Worm (Caenorhabditis elegans) whole organism, young adult: ENCODE results near the gene C25F6.6.

Source experiments
- B0019.2 ChIP-seq: fragments of 200-800 bp; sonication (Bioruptor generic); conservative IDR thresholded peaks from 2 replicates; pipeline ENCODE4 v1.3.6; 2022; ENCODE audit warnings: missing genetic modification reagents, missing genetic modification characterization, missing compliant biosample characterization
- B0336.3 ChIP-seq: fragments of 200-800 bp; sonication (Bioruptor generic); IDR thresholded peaks from 2 replicates; pipeline ENCODE4 v1.3.6; 2022; ENCODE audit warnings: missing genetic modification characterization, missing compliant biosample characterization
- C06A6.2 ChIP-seq: fragments of 200-800 bp; sonication (Bioruptor generic); conservative IDR thresholded peaks from 2 replicates; pipeline ENCODE4 v1.3.6; 2022; ENCODE audit warnings: missing genetic modification characterization, missing compliant biosample characterization
- C17E4.6 ChIP-seq: fragments of 200-800 bp; sonication (Bioruptor generic); IDR thresholded peaks from 2 replicates; pipeline ENCODE4 v1.3.6; 2022; ENCODE audit warnings: missing genetic modification reagents, missing genetic modification characterization, missing compliant biosample characterization
- D2030.7 ChIP-seq: fragments of 200-800 bp; sonication (Bioruptor generic); IDR thresholded peaks from 2 replicates; pipeline ENCODE4 v1.3.6; 2022; ENCODE audit warnings: missing genetic modification reagents, missing genetic modification characterization, missing compliant biosample characterization
- F22D6.2 ChIP-seq: sonication (generic microtip); optimal IDR thresholded peaks from 2 replicates; lab custom pipeline; 2016; ENCODE audit warnings: mild to moderate bottlenecking, missing genetic modification characterization, missing compliant biosample characterization
- F39B2.1 ChIP-seq: fragments of 200-800 bp; sonication (Bioruptor generic); IDR thresholded peaks from 2 replicates; pipeline ENCODE4 v1.3.6; 2022; ENCODE audit warnings: missing genetic modification reagents, missing genetic modification characterization, missing compliant biosample characterization
- F55B11.4 ChIP-seq: sonication (generic microtip); optimal IDR thresholded peaks from 2 replicates; lab custom pipeline; 2016; ENCODE audit warnings: missing compliant biosample characterization, missing genetic modification characterization, borderline replicate concordance; ENCODE audit not compliant: insufficient read depth
- K12H6.12 ChIP-seq: fragments of 200-800 bp; sonication (Bioruptor generic); optimal IDR thresholded peaks from 2 replicates; lab custom pipeline; 2018; ENCODE audit warnings: mild to moderate bottlenecking, missing genetic modification characterization, missing compliant biosample characterization
- Y79H2A.3 ChIP-seq: fragments of 200-800 bp; sonication (Bioruptor generic); conservative IDR thresholded peaks from 2 replicates; pipeline ENCODE4 v1.3.6; 2022; ENCODE audit warnings: missing genetic modification reagents, missing genetic modification characterization, missing compliant biosample characterization
- athp-1 ChIP-seq: sonication (generic microtip); optimal IDR thresholded peaks from 2 replicates; lab custom pipeline; 2017; ENCODE audit warnings: mild to moderate bottlenecking, missing genetic modification characterization, missing compliant biosample characterization
- bed-2 ChIP-seq: fragments of 200-800 bp; sonication (Bioruptor generic); IDR thresholded peaks from 2 replicates; pipeline ENCODE4 v1.3.6; 2022; ENCODE audit warnings: missing genetic modification reagents, missing genetic modification characterization, missing compliant biosample characterization
- ccch-3 ChIP-seq: fragments of 200-800 bp; sonication (Bioruptor generic); optimal IDR thresholded peaks from 2 replicates; lab custom pipeline; 2018; ENCODE audit warnings: mild to moderate bottlenecking, missing genetic modification characterization, missing compliant biosample characterization
- ceh-27 ChIP-seq: fragments of 200-800 bp; sonication (Bioruptor generic); optimal IDR thresholded peaks from 2 replicates; lab custom pipeline; 2018; ENCODE audit warnings: mild to moderate bottlenecking, missing genetic modification characterization, moderate library complexity, missing compliant biosample characterization
- ceh-79 ChIP-seq: sonication (generic microtip); optimal IDR thresholded peaks from 2 replicates; lab custom pipeline; 2017; ENCODE audit warnings: mild to moderate bottlenecking, missing genetic modification characterization, missing compliant biosample characterization
- die-1 ChIP-seq: sonication (generic microtip); optimal IDR thresholded peaks from 2 replicates; lab custom pipeline; 2016; ENCODE audit warnings: missing genotype, mild to moderate bottlenecking, missing genetic modification characterization, missing compliant biosample characterization
- dox-1 ChIP-seq: fragments of 200-800 bp; sonication (Bioruptor generic); IDR thresholded peaks from 2 replicates; pipeline ENCODE4 v1.3.6; 2022; ENCODE audit warnings: missing genetic modification reagents, missing genetic modification characterization, missing compliant biosample characterization
- ekl-4 ChIP-seq: fragments of 200-800 bp; sonication (Bioruptor generic); IDR thresholded peaks from 2 replicates; pipeline ENCODE4 v1.3.6; 2022; ENCODE audit warnings: missing genetic modification reagents, missing genetic modification characterization, missing compliant biosample characterization
- ets-4 ChIP-seq: fragments of 200-800 bp; sonication (Bioruptor generic); optimal IDR thresholded peaks from 2 replicates; lab custom pipeline; 2018; ENCODE audit warnings: mild to moderate bottlenecking, missing genetic modification characterization, missing compliant biosample characterization
- hlh-12 ChIP-seq: sonication (generic microtip); optimal IDR thresholded peaks from 2 replicates; lab custom pipeline; 2016; ENCODE audit warnings: missing genetic modification characterization, missing compliant biosample characterization
- hlh-26 ChIP-seq: fragments of 200-800 bp; sonication (Bioruptor generic); conservative IDR thresholded peaks from 2 replicates; pipeline ENCODE4 v1.3.6; 2022; ENCODE audit warnings: missing genetic modification reagents, missing genetic modification characterization, missing compliant biosample characterization
- hmg-1.2 ChIP-seq: fragments of 200-800 bp; sonication (Bioruptor generic); IDR thresholded peaks from 2 replicates; pipeline ENCODE4 v1.3.6; 2022; ENCODE audit warnings: missing genetic modification reagents, missing genetic modification characterization, missing compliant biosample characterization
- hmg-20 ChIP-seq: fragments of 200-800 bp; sonication (Bioruptor generic); IDR thresholded peaks from 2 replicates; pipeline ENCODE4 v1.3.6; 2022; ENCODE audit warnings: missing genetic modification reagents, missing genetic modification characterization, missing compliant biosample characterization
- let-526 ChIP-seq: fragments of 200-800 bp; sonication (Bioruptor generic); IDR thresholded peaks from 2 replicates; pipeline ENCODE4 v1.3.6; 2022; ENCODE audit warnings: missing genetic modification reagents, missing genetic modification characterization, missing compliant biosample characterization
- let-607 ChIP-seq, 2 experiments: fragments of 200-800 bp in 1 of 2; sonication (Bioruptor generic) in 1 of 2; sonication (generic microtip) in 1 of 2; optimal IDR thresholded peaks; 2 replicates each; lab custom pipeline; 2016 to 2018; ENCODE audit warnings: mild to moderate bottlenecking in 2 of 2, missing compliant biosample characterization in 2 of 2, missing genetic modification characterization in 2 of 2, moderate library complexity in 2 of 2, missing genotype in 1 of 2
- lin-40 ChIP-seq: sonication (generic microtip); optimal IDR thresholded peaks from 2 replicates; lab custom pipeline; 2016; ENCODE audit warnings: missing genetic modification characterization, mild to moderate bottlenecking, missing compliant biosample characterization, missing genotype, missing genetic modification reagents
- lir-1 ChIP-seq: fragments of 200-800 bp; sonication (Bioruptor generic); conservative IDR thresholded peaks from 2 replicates; pipeline ENCODE4 v1.3.6; 2022; ENCODE audit warnings: missing genetic modification reagents, missing genetic modification characterization, missing compliant biosample characterization
- lsl-1 ChIP-seq: fragments of 200-800 bp; sonication (Bioruptor generic); optimal IDR thresholded peaks from 2 replicates; lab custom pipeline; 2018; ENCODE audit warnings: mild to moderate bottlenecking, missing genetic modification characterization, moderate library complexity, missing compliant biosample characterization
- madf-10 ChIP-seq: sonication (generic microtip); optimal IDR thresholded peaks from 2 replicates; lab custom pipeline; 2016; ENCODE audit warnings: mild to moderate bottlenecking, missing genetic modification characterization, missing compliant biosample characterization
- mel-28 ChIP-seq: sonication (generic microtip); optimal IDR thresholded peaks from 2 replicates; lab custom pipeline; 2016; ENCODE audit warnings: borderline replicate concordance, mild to moderate bottlenecking, missing genetic modification characterization, missing compliant biosample characterization
- nfyb-1 ChIP-seq: fragments of 200-800 bp; sonication (Bioruptor generic); IDR thresholded peaks from 2 replicates; pipeline ENCODE4 v1.3.6; 2022; ENCODE audit warnings: missing genetic modification reagents, missing genetic modification characterization, missing compliant biosample characterization
- pbrm-1 ChIP-seq: fragments of 200-800 bp; sonication (Bioruptor generic); IDR thresholded peaks from 2 replicates; pipeline ENCODE4 v1.3.6; 2022; ENCODE audit warnings: missing genetic modification reagents, missing genetic modification characterization, missing compliant biosample characterization
- pha-4 ChIP-seq: fragments of 150-350 bp; sonication (generic microtip); optimal IDR thresholded peaks from 2 replicates; lab custom pipeline; 2014; ENCODE audit warnings: missing biosample characterization, missing genetic modification reagents, missing genetic modification characterization
- rec-8 ChIP-seq, 2 experiments: sonication (generic microtip); optimal IDR thresholded peaks; 2 replicates each; lab custom pipeline; 2016; ENCODE audit warnings: mild to moderate bottlenecking in 2 of 2, missing genetic modification characterization in 2 of 2, missing genetic modification reagents in 2 of 2, missing genotype in 2 of 2, missing biosample characterization in 1 of 2, missing compliant biosample characterization in 1 of 2, moderate library complexity in 1 of 2
- repo-1 ChIP-seq: sonication (generic microtip); optimal IDR thresholded peaks from 2 replicates; lab custom pipeline; 2017; ENCODE audit warnings: mild to moderate bottlenecking, missing genetic modification characterization, missing compliant biosample characterization
- sdz-38 ChIP-seq: sonication (generic microtip); optimal IDR thresholded peaks from 2 replicates; lab custom pipeline; 2016; ENCODE audit warnings: missing genotype, missing genetic modification characterization, missing compliant biosample characterization
- snpc-1.1 ChIP-seq: sonication (generic microtip); optimal IDR thresholded peaks from 2 replicates; lab custom pipeline; 2017; ENCODE audit warnings: missing genetic modification characterization, mild to moderate bottlenecking, missing compliant biosample characterization, antibody characterized with exemption, moderate library complexity, missing genotype, missing genetic modification reagents; ENCODE audit not compliant: insufficient read depth
- sptf-2 ChIP-seq: fragments of 200-800 bp; sonication (Bioruptor generic); optimal IDR thresholded peaks from 2 replicates; lab custom pipeline; 2018; ENCODE audit warnings: mild to moderate bottlenecking, missing genetic modification characterization, missing compliant biosample characterization
- tbx-9 ChIP-seq: sonication (generic microtip); optimal IDR thresholded peaks from 2 replicates; lab custom pipeline; 2016; ENCODE audit warnings: borderline replicate concordance, missing genetic modification characterization, inconsistent platforms, missing compliant biosample characterization
- unc-62 ChIP-seq: fragments of 150-350 bp; optimal IDR thresholded peaks from 2 replicates; lab custom pipeline; 2014; ENCODE audit warnings: missing biosample characterization, missing genetic modification reagents, missing genetic modification characterization
- zfh-2 ChIP-seq: fragments of 200-800 bp; sonication (Bioruptor generic); conservative IDR thresholded peaks from 2 replicates; pipeline ENCODE4 v1.3.6; 2022; ENCODE audit warnings: missing genetic modification reagents, missing genetic modification characterization, missing compliant biosample characterization
- zim-3 ChIP-seq: sonication (generic microtip); optimal IDR thresholded peaks from 2 replicates; lab custom pipeline; 2017; ENCODE audit warnings: mild to moderate bottlenecking, missing genetic modification characterization, moderate library complexity, missing compliant biosample characterization
- ztf-22 ChIP-seq: fragments of 200-800 bp; sonication (Bioruptor generic); optimal IDR thresholded peaks from 2 replicates; lab custom pipeline; 2018; ENCODE audit warnings: mild to moderate bottlenecking, missing genetic modification characterization, moderate library complexity, missing compliant biosample characterization
- ztf-25 ChIP-seq: fragments of 200-800 bp; sonication (Bioruptor generic); IDR thresholded peaks from 2 replicates; pipeline ENCODE4 v1.3.6; 2022; ENCODE audit warnings: missing genetic modification reagents, missing genetic modification characterization, missing compliant biosample characterization

The C25F6.6 gene

ce11 chrX:5476357-5476756 is 25.7 kb upstream of the C25F6.6 start (continued):
- no peak for TF ChIP-seq sdz-38 (tag; lab: Kevin White, UChicago)
- TF ChIP-seq Y79H2A.3 (GFP tag; lab: Robert Waterston, UW): no peak
- no peak for TF ChIP-seq K12H6.12 (tag; lab: Kevin White, UChicago)
- TF ChIP-seq F22D6.2 (tag; lab: Kevin White, UChicago): no peak
- TF ChIP-seq dox-1: 0 out of 2 replicates have a peak, but pooled peaks have one; percentile 18
- no peak for TF ChIP-seq ztf-25 (GFP tag; lab: Robert Waterston, UW)
- TF ChIP-seq let-526 (GFP tag; lab: Robert Waterston, UW): 0 out of 2 replicates have a peak, but pooled peaks have one; percentile 11
- TF ChIP-seq, all 124 proteins: peak for 3

- TF ChIP-seq lin-40 (tag; lab: Kevin White, UChicago): peak; percentile 29
- TF ChIP-seq dox-1: peak; percentile 72; the same call in 1 of the 2 replicates
- no peak for TF ChIP-seq tbx-9 (tag; lab: Kevin White, UChicago)
- no peak for TF ChIP-seq bed-2 (GFP tag; lab: Robert Waterston, UW)
- peak; percentile 75 for TF ChIP-seq ceh-27 (GFP tag; lab: Kevin White, UChicago)
- TF ChIP-seq snpc-1.1 (tag; lab: Kevin White, UChicago): no peak
- TF ChIP-seq K12H6.12 (tag; lab: Kevin White, UChicago): peak; percentile 21
- peak; percentile 17 for TF ChIP-seq unc-62 (GFP tag; lab: Kevin White, UChicago)
- no peak for TF ChIP-seq ztf-22 (GFP tag; lab: Kevin White, UChicago)
- TF ChIP-seq hmg-20 (GFP tag; lab: Robert Waterston, UW): 0 out of 2 replicates have a peak, but pooled peaks have one; percentile 26
- TF ChIP-seq ztf-25 (GFP tag; lab: Robert Waterston, UW): no peak
- peak; percentile 88 for TF ChIP-seq zfh-2
- TF ChIP-seq B0019.2 (GFP tag; lab: Robert Waterston, UW): no peak
- peak; percentile 4 for TF ChIP-seq die-1
- TF ChIP-seq F55B11.4: no peak
- no peak for TF ChIP-seq F22D6.2 (tag; lab: Kevin White, UChicago)
- TF ChIP-seq C06A6.2 (GFP tag; lab: Robert Waterston, UW): no peak; the same call in 1 of the 2 replicates
- TF ChIP-seq madf-10: peak; percentile 11
- no peak for TF ChIP-seq ceh-79 (tag; lab: Kevin White, UChicago)
- no peak for TF ChIP-seq sdz-38 (tag; lab: Kevin White, UChicago)
- TF ChIP-seq hlh-26 (GFP tag; lab: Robert Waterston, UW): no peak
- 0 out of 2 replicates have a peak, but pooled peaks have one; percentile 24 for TF ChIP-seq pbrm-1 (GFP tag; lab: Robert Waterston, UW)
- TF ChIP-seq rec-8 (tag; optimal IDR thresholded peaks at IDR 0.05; lab: Kevin White, UChicago): no peak
- TF ChIP-seq C17E4.6 (GFP tag; lab: Robert Waterston, UW): no peak
- TF ChIP-seq repo-1 (tag; lab: Kevin White, UChicago): peak; percentile 18
- TF ChIP-seq pha-4 (tag; lab: Kevin White, UChicago): no peak
- TF ChIP-seq ccch-3 (GFP tag; lab: Kevin White, UChicago): no peak
- TF ChIP-seq zim-3: no peak
- no peak for TF ChIP-seq lir-1
- peak; percentile 41; the same call in 1 of the 2 replicates for TF ChIP-seq B0336.3 (GFP tag; lab: Robert Waterston, UW)
- no peak for TF ChIP-seq sptf-2 (GFP tag; lab: Kevin White, UChicago)
- TF ChIP-seq mel-28 (tag; lab: Kevin White, UChicago): no peak
- peak in 1 of 2 experiments; percentile 18 for TF ChIP-seq let-607 (tag; optimal IDR thresholded peaks at IDR 0.05; lab: Kevin White, UChicago)
- TF ChIP-seq hmg-1.2: peak; percentile 38; the same call in 1 of the 2 replicates
- TF ChIP-seq hlh-12: no peak
- 0 out of 2 replicates have a peak, but pooled peaks have one; percentile 48 for TF ChIP-seq nfyb-1 (GFP tag; lab: Robert Waterston, UW)
- no peak for TF ChIP-seq D2030.7 (GFP tag; lab: Robert Waterston, UW)
- TF ChIP-seq F39B2.1: no peak
- no peak for TF ChIP-seq ets-4 (GFP tag; lab: Kevin White, UChicago)
- TF ChIP-seq Y79H2A.3 (GFP tag; lab: Robert Waterston, UW): no peak
- no peak for TF ChIP-seq lsl-1 (GFP tag; lab: Kevin White, UChicago)
- peak; percentile 61; the same call in 1 of the 2 replicates for TF ChIP-seq ekl-4 (GFP tag; lab: Robert Waterston, UW)
- TF ChIP-seq athp-1 (tag; lab: Kevin White, UChicago): no peak
These were observed 24.5 kb upstream of the C25F6.6 start for ce11 chrX:5475164-5475576.
